Worm (Caenorhabditis elegans): ENCODE data around the gene sri-2.

The sri-2 gene

ce11 chrV:15943125-15943524 lies 21.9 kb downstream of the sri-2 start, which contains the start of gene srw-53:
Gene srw-53 (plus strand): TSS chrV:15943425.
- TF ChIP-seq efl-1 (GFP tag; optimal IDR thresholded peaks at IDR 0.05) = no peak
- TF ChIP-seq lsl-1 (GFP tag; optimal IDR thresholded peaks at IDR 0.05) = no peak
- TF ChIP-seq nhr-179 (tag; optimal IDR thresholded peaks at IDR 0.05) = no peak

ce11 chrV:15940254-15940653 lies 24.8 kb downstream of the sri-2 start, which contains the start of gene srw-55:
Gene srw-55 (minus strand): TSS chrV:15940354.
- TF ChIP-seq aptf-3 (GFP tag; IDR thresholded peaks at IDR 0.05) (no peak), T07F8.4 (tag; optimal IDR thresholded peaks at IDR 0.05) (no peak), ccch-3 (GFP tag; optimal IDR thresholded peaks at IDR 0.05) (no peak), ZK185.1 (tag; optimal IDR thresholded peaks at IDR 0.05; ENCODE audit: poor library complexity, severe bottlenecking) (no peak), ceh-40 (GFP tag; IDR thresholded peaks at IDR 0.05) (no peak), ztf-25 (GFP tag; IDR thresholded peaks at IDR 0.05) (no peak), efl-1 (GFP tag; optimal IDR thresholded peaks at IDR 0.05) (no peak), rpc-1 (optimal IDR thresholded peaks at IDR 0.05) (no peak), rpc-1 (tag; optimal IDR thresholded peaks at IDR 0.05) (no peak), lsl-1 (GFP tag; optimal IDR thresholded peaks at IDR 0.05) (no peak), lin-54 (GFP tag; optimal IDR thresholded peaks at IDR 0.05) (no peak), bed-2 (GFP tag; IDR thresholded peaks at IDR 0.05) (no peak), madf-10 (tag; optimal IDR thresholded peaks at IDR 0.05) (no peak), rcor-1 (GFP tag; IDR thresholded peaks at IDR 0.05) (no peak), F57A8.1 (GFP tag; optimal IDR thresholded peaks at IDR 0.05) (no peak), mes-4 (tag; optimal IDR thresholded peaks at IDR 0.05) (no peak), F37B4.10 (GFP tag; IDR thresholded peaks at IDR 0.05) (no peak), zfh-2 (GFP tag; conservative IDR thresholded peaks at IDR 0.05) (no peak), Y95B8A.8 (GFP tag; IDR thresholded peaks at IDR 0.05) (no peak), ama-1 (optimal IDR thresholded peaks at IDR 0.05) (no peak), ama-1 (GFP tag; optimal IDR thresholded peaks at IDR 0.05) (no peak)

ce11 chrV:15932390-15932789 lies 32.6 kb downstream of the sri-2 start, which contains the start of gene srw-26:
Gene srw-26 (minus strand): TSS chrV:15932490.
- TF ChIP-seq aptf-2 (GFP tag; conservative IDR thresholded peaks at IDR 0.05) (no peak), xnd-1 (tag; optimal IDR thresholded peaks at IDR 0.05) (no peak), cebp-1 (GFP tag; IDR thresholded peaks at IDR 0.05) (no peak), cebp-1 (tag; optimal IDR thresholded peaks at IDR 0.05) (no peak), unc-130 (GFP tag; optimal IDR thresholded peaks at IDR 0.05) (no peak), ztf-26 (tag; optimal IDR thresholded peaks at IDR 0.05) (no peak), atf-7 (tag; optimal IDR thresholded peaks at IDR 0.05) (no peak), T26A5.8 (tag; optimal IDR thresholded peaks at IDR 0.05) (no peak), snpc-4 (GFP tag; optimal IDR thresholded peaks at IDR 0.05) (no peak), snpc-4 (tag; optimal IDR thresholded peaks at IDR 0.05) (no peak), attf-5 (GFP tag; optimal IDR thresholded peaks at IDR 0.05) (no peak), lsl-1 (GFP tag; optimal IDR thresholded peaks at IDR 0.05) (no peak), sptf-2 (GFP tag; optimal IDR thresholded peaks at IDR 0.05) (no peak), efl-1 (GFP tag; optimal IDR thresholded peaks at IDR 0.05) (no peak), F23B12.7 (tag; optimal IDR thresholded peaks at IDR 0.05; ENCODE audit: insufficient read depth) (no peak), hrde-1 (tag; optimal IDR thresholded peaks at IDR 0.05; ENCODE audit: borderline replicate concordance) (no peak), ceh-40 (GFP tag; IDR thresholded peaks at IDR 0.05) (no peak), madf-3 (GFP tag; IDR thresholded peaks at IDR 0.05) (no peak), snpc-1.1 (tag; optimal IDR thresholded peaks at IDR 0.05; ENCODE audit: insufficient read depth) (no peak), ekl-4 (GFP tag; IDR thresholded peaks at IDR 0.05) (no peak), ama-1 (optimal IDR thresholded peaks at IDR 0.05) (no peak), ama-1 (GFP tag; optimal IDR thresholded peaks at IDR 0.05) (no peak), fkh-3 (tag; optimal IDR thresholded peaks at IDR 0.05) (no peak)
